Worm (Caenorhabditis elegans): ENCODE results near the gene Y116A8C.9.

The Y116A8C.9 gene

DNA sequence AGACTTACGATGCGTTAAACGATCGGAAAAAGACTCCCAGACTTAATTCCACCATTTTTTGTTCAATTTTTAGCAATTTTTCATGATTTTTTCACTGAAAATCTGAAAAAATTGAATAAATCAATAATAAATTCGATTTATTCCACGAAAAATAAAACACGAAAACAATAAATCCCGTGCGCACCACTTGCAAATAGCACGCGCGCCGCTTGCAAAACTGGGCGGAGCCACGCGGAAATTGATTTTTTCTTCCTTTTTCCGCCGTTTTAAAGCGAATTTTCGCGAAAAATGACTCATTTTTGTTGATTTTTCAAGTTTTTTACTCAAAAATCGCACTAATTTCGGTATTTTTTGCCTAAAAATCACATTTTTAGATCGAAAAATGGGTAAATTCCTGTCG is at the start of gene Y116A8C.9, which contains the start of gene arf-6:
Gene Y116A8C.9, minus strand, starts transcription at position 55 of the 400 bp plus-strand sequence.
Gene arf-6, plus strand, starts transcription at position 375 of the 400 bp plus-strand sequence.
- no peak for TF ChIP-seq ZK546.5 (tag; optimal IDR thresholded peaks at IDR 0.05)
- peak; percentile 67 for TF ChIP-seq unc-55 (GFP tag; optimal IDR thresholded peaks at IDR 0.05)
- TF ChIP-seq unc-39 (tag; optimal IDR thresholded peaks at IDR 0.05): no peak
- TF ChIP-seq crh-2 (tag; optimal IDR thresholded peaks at IDR 0.05): peak; percentile 58
- peak; percentile 22 for TF ChIP-seq mab-5 (tag; optimal IDR thresholded peaks at IDR 0.05)
- TF ChIP-seq mdl-1 (tag; optimal IDR thresholded peaks at IDR 0.05): no peak
- TF ChIP-seq alr-1 (tag; optimal IDR thresholded peaks at IDR 0.05): no peak
- peak; percentile 42 for TF ChIP-seq nhr-129 (tag; optimal IDR thresholded peaks at IDR 0.05)
- TF ChIP-seq sma-3 (GFP tag; optimal IDR thresholded peaks at IDR 0.05): peak; percentile 58
- TF ChIP-seq unc-62 (GFP tag; optimal IDR thresholded peaks at IDR 0.05): no peak
- TF ChIP-seq lsy-2 (tag; optimal IDR thresholded peaks at IDR 0.05): peak; percentile 53 to 61
- TF ChIP-seq lin-11 (tag; optimal IDR thresholded peaks at IDR 0.05): peak; percentile 62
- TF ChIP-seq fos-1 (tag; optimal IDR thresholded peaks at IDR 0.05): peak; percentile 54
- peak; percentile 14 for TF ChIP-seq sem-4 (tag; optimal IDR thresholded peaks at IDR 0.05)
- peak; percentile 67 for TF ChIP-seq C34F6.9 (tag; optimal IDR thresholded peaks at IDR 0.05)
- peak; percentile 41 for TF ChIP-seq lin-13 (GFP tag; optimal IDR thresholded peaks at IDR 0.05)
- peak; percentile 79 for TF ChIP-seq F13H6.1 (tag; optimal IDR thresholded peaks at IDR 0.05)
- peak; percentile 70 for TF ChIP-seq gmeb-1 (tag; optimal IDR thresholded peaks at IDR 0.05)

DNA sequence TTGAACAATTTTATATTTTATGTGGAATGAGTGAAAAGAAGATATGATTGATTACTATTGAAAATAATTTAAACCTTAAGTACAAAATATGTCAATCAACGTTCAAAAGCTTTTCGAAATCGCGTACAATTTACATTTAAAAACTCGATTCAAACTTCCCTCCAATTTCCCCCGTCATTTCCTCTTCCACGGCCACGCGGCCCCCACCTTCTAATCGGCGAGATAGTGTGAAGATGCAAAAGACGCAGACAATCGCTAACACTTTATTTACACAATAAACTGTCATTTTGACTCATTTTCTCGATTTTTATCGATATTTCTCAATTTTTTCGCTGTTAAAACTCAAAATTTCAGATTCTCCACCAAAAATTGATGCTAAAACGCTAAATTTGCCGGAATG is 48.8 kb upstream of the Y116A8C.9 start, which contains the start of gene rom-4:
Gene rom-4, plus strand, starts transcription at position 398 of the 400 bp plus-strand sequence.
- no peak for TF ChIP-seq skn-1 (tag; optimal IDR thresholded peaks at IDR 0.05)
- no peak for TF ChIP-seq snpc-4 (tag; optimal IDR thresholded peaks at IDR 0.05)
- peak; percentile 48 for TF ChIP-seq lin-13 (GFP tag; optimal IDR thresholded peaks at IDR 0.05)
- TF ChIP-seq elt-3 (tag; optimal IDR thresholded peaks at IDR 0.05): no peak
- TF ChIP-seq ztf-11 (tag; optimal IDR thresholded peaks at IDR 0.05): no peak
- peak; percentile 66 for TF ChIP-seq F13H6.1 (tag; optimal IDR thresholded peaks at IDR 0.05)
- TF ChIP-seq mbf-1 (tag; optimal IDR thresholded peaks at IDR 0.05): no peak
- TF ChIP-seq blmp-1 (tag; optimal IDR thresholded peaks at IDR 0.05; ENCODE audit: insufficient read depth): no peak
- TF ChIP-seq ZK546.5 (tag; optimal IDR thresholded peaks at IDR 0.05): no peak
- no peak for TF ChIP-seq nhr-237 (tag; optimal IDR thresholded peaks at IDR 0.05)
- peak; percentile 68 for TF ChIP-seq unc-55 (GFP tag; optimal IDR thresholded peaks at IDR 0.05)
- TF ChIP-seq lin-11 (tag; optimal IDR thresholded peaks at IDR 0.05): peak; percentile 9
- TF ChIP-seq fos-1 (tag; optimal IDR thresholded peaks at IDR 0.05): peak; percentile 66
- no peak for TF ChIP-seq alr-1 (tag; optimal IDR thresholded peaks at IDR 0.05)
- no peak for TF ChIP-seq egl-27 (tag; optimal IDR thresholded peaks at IDR 0.05)
- TF ChIP-seq unc-39 (tag; optimal IDR thresholded peaks at IDR 0.05): no peak
- TF ChIP-seq nhr-21 (tag; optimal IDR thresholded peaks at IDR 0.05): peak; percentile 32
- peak; percentile 79 for TF ChIP-seq C34F6.9 (tag; optimal IDR thresholded peaks at IDR 0.05)
- no peak for TF ChIP-seq ztf-1 (GFP tag; conservative IDR thresholded peaks at IDR 0.05)
- no peak for TF ChIP-seq unc-62 (GFP tag; optimal IDR thresholded peaks at IDR 0.05)
- no peak for TF ChIP-seq mdl-1 (tag; optimal IDR thresholded peaks at IDR 0.05)
- TF ChIP-seq nhr-11 (tag; optimal IDR thresholded peaks at IDR 0.05): no peak
- TF ChIP-seq R02D3.7 (tag; optimal IDR thresholded peaks at IDR 0.05): no peak
- TF ChIP-seq dmd-4 (tag; optimal IDR thresholded peaks at IDR 0.05): no peak
- TF ChIP-seq gmeb-1 (tag; optimal IDR thresholded peaks at IDR 0.05): peak; percentile 95
- TF ChIP-seq ceh-82 (tag; optimal IDR thresholded peaks at IDR 0.05): no peak
- no peak for TF ChIP-seq ceh-16 (tag; optimal IDR thresholded peaks at IDR 0.05)
- TF ChIP-seq ama-1 (optimal IDR thresholded peaks at IDR 0.05): no peak
- TF ChIP-seq zag-1 (tag; optimal IDR thresholded peaks at IDR 0.05): no peak
- no peak for TF ChIP-seq nhr-12 (tag; optimal IDR thresholded peaks at IDR 0.05)
- peak; percentile 44 for TF ChIP-seq nhr-25 (tag; optimal IDR thresholded peaks at IDR 0.05)
- peak; percentile 9 for TF ChIP-seq mab-5 (tag; optimal IDR thresholded peaks at IDR 0.05)
- no peak for TF ChIP-seq nhr-77 (tag; optimal IDR thresholded peaks at IDR 0.05)
- no peak for TF ChIP-seq nhr-23 (tag; optimal IDR thresholded peaks at IDR 0.05)
- no peak for TF ChIP-seq aly-2 (tag; optimal IDR thresholded peaks at IDR 0.05)
- no peak for TF ChIP-seq sem-4 (tag; optimal IDR thresholded peaks at IDR 0.05)
- TF ChIP-seq sma-3 (GFP tag; optimal IDR thresholded peaks at IDR 0.05): peak; percentile 75
- TF ChIP-seq elt-1 (tag; optimal IDR thresholded peaks at IDR 0.05): no peak
- no peak for TF ChIP-seq nhr-10 (tag; optimal IDR thresholded peaks at IDR 0.05)
- TF ChIP-seq lsy-2 (tag; optimal IDR thresholded peaks at IDR 0.05): peak; percentile 45 to 76
- TF ChIP-seq lin-39 (tag; optimal IDR thresholded peaks at IDR 0.05): no peak
- no peak for TF ChIP-seq nhr-6 (tag; optimal IDR thresholded peaks at IDR 0.05)
- TF ChIP-seq nhr-129 (tag; optimal IDR thresholded peaks at IDR 0.05): no peak
- TF ChIP-seq peb-1 (tag; optimal IDR thresholded peaks at IDR 0.05): no peak
- TF ChIP-seq Y55F3AM.14 (GFP tag; optimal IDR thresholded peaks at IDR 0.05): no peak
- TF ChIP-seq crh-2 (tag; optimal IDR thresholded peaks at IDR 0.05): peak; percentile 22
- TF ChIP-seq ztf-4 (tag; optimal IDR thresholded peaks at IDR 0.05): no peak
- TF ChIP-seq sma-9 (GFP tag; optimal IDR thresholded peaks at IDR 0.05): no peak
- TF ChIP-seq sma-9 (tag; optimal IDR thresholded peaks at IDR 0.05): no peak
